Worm (Caenorhabditis elegans) whole organism, young adult: ENCODE measurements around the gene him-18.

Source experiments
- ZK185.1 ChIP-seq: sonication (generic microtip); optimal IDR thresholded peaks from 2 replicates; lab custom pipeline; 2016; ENCODE audit warnings: mild to moderate bottlenecking, missing genetic modification characterization, missing compliant biosample characterization; ENCODE audit not compliant: poor library complexity, severe bottlenecking
- snpc-4 ChIP-seq, 5 experiments: fragments of 150-350 bp in 1 of 5; sonication (generic microtip) in 4 of 5; optimal IDR thresholded peaks; 2 replicates each; lab custom pipeline; 2014 to 2018; ENCODE audit warnings: missing genetic modification characterization in 5 of 5, missing biosample characterization in 3 of 5, antibody characterized with exemption in 2 of 5, mild to moderate bottlenecking in 2 of 5, missing compliant biosample characterization in 2 of 5, missing genotype in 2 of 5, moderate library complexity in 2 of 5, missing genetic modification reagents in 1 of 5
- tlf-1 ChIP-seq: fragments of 200-800 bp; sonication (Bioruptor generic); optimal IDR thresholded peaks from 2 replicates; lab custom pipeline; 2018; ENCODE audit warnings: mild to moderate bottlenecking, missing genetic modification characterization, missing compliant biosample characterization
- unc-130 ChIP-seq: sonication (generic microtip); optimal IDR thresholded peaks from 2 replicates; lab custom pipeline; 2016; ENCODE audit warnings: missing genetic modification reagents, missing genetic modification characterization, missing compliant biosample characterization
- unc-62 ChIP-seq: fragments of 150-350 bp; optimal IDR thresholded peaks from 2 replicates; lab custom pipeline; 2014; ENCODE audit warnings: missing biosample characterization, missing genetic modification reagents, missing genetic modification characterization

DNA sequence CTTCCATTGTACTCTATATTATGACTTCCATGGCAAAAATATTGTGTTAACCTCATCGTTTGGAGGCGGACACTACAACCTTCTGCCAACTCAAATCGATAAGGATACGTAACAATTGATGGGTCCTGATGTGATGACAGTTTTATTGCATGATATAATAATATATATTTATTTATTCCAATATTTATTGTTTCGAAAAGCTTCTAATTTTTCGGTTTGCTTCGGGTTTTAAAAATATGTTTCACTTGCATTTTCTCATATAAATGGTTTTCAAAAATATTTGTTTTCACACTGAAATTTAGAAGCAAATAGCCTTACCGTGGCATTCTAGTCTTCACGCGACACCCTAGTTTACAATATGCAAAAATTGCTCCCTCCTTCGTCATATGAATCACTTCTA, 8.3 kb downstream of the him-18 start, which contains the start of gene T04A8.13:
- TF ChIP-seq ZK185.1 (tag; lab: Kevin White, UChicago) (no peak), snpc-4 (GFP tag; optimal IDR thresholded peaks at IDR 0.05; lab: Kevin White, UChicago) (no peak), snpc-4 (tag; optimal IDR thresholded peaks at IDR 0.05; lab: Kevin White, UChicago) (no peak), tlf-1 (GFP tag; lab: Kevin White, UChicago) (no peak), unc-62 (GFP tag; lab: Kevin White, UChicago) (no peak), unc-130 (GFP tag; lab: Kevin White, UChicago) (no peak)
